Fruit fly (Drosophila melanogaster) whole organism, pupa: ENCODE measurements around the gene CG34452.

Experiments used
- CG12605 ChIP-seq: fragments of 200-800 bp; sonication (Bioruptor generic); IDR thresholded peaks from 2 replicates; pipeline ENCODE4 v1.3.6; 2022; ENCODE audit warnings: missing biosample characterization, missing genetic modification characterization
- CG13204 ChIP-seq: fragments of 200-800 bp; sonication (Bioruptor generic); optimal IDR thresholded peaks from 2 replicates; lab custom pipeline; 2018; ENCODE audit warnings: missing biosample characterization, mild to moderate bottlenecking, missing genetic modification characterization, moderate library complexity
- CG32121 ChIP-seq: fragments of 200-800 bp; sonication (Bioruptor generic); IDR thresholded peaks from 2 replicates; pipeline ENCODE4 v1.3.6; 2022; ENCODE audit warnings: missing biosample characterization, missing genetic modification characterization
- CG34367 ChIP-seq: fragments of 200-800 bp; sonication (Bioruptor generic); optimal IDR thresholded peaks from 2 replicates; lab custom pipeline; 2018; ENCODE audit warnings: missing biosample characterization, mild to moderate bottlenecking, missing genetic modification characterization
- CG8159 ChIP-seq: fragments of 200-800 bp; sonication (Bioruptor generic); optimal IDR thresholded peaks from 3 replicates; lab custom pipeline; 2018; ENCODE audit warnings: missing biosample characterization, mild to moderate bottlenecking, missing genetic modification characterization, moderate library complexity
- EcR ChIP-seq: fragments of 200-800 bp; sonication (Bioruptor generic); optimal IDR thresholded peaks from 3 replicates; lab custom pipeline; 2019; ENCODE audit warnings: missing biosample characterization, missing genetic modification characterization, mild to moderate bottlenecking, moderate library complexity, missing genetic modification reagents

DNA sequence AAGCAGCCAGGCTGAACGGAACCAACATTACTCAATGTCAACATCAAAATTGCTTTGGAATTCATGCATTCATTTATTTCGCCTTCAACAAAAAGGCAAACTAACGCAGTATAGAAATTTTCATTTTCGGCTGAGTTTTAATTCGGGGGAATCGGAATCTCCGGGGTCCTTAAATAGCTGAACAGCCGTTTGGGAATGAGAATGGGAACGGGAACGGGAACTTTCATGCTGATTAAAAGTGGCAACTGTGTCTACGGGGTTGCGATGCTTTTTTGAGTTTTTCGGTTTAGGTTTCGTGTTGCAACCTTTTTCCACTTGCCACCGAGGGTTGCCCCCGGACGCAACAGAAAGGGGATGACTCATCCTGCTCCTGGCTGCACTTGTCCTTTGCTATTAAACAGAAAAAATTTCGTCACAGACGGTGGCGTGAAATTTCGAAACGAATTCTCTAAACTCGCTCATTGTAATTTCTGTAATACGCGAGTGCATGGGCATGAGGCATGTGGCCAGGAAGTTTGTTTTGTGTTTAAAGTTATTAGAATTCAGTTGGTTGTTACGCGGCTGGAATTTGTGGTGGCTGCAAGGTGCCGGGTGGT lies 23.4 kb downstream of the CG34452 start:
- TF ChIP-seq CG32121 (GFP tag; lab: Robert Waterston, UW): no peak
- no peak for TF ChIP-seq EcR (GFP tag; lab: Kevin White, UChicago)
- TF ChIP-seq CG34367 (tag; lab: Kevin White, UChicago): no peak
- no peak for TF ChIP-seq CG8159 (tag; lab: Kevin White, UChicago)
- TF ChIP-seq CG12605 (GFP tag; lab: Robert Waterston, UW): no peak
- TF ChIP-seq CG13204 (GFP tag; lab: Kevin White, UChicago): no peak
